Worm (Caenorhabditis elegans) whole organism, L4 larva: ENCODE measurements around the gene srh-209.

Source experiments
- F26F4.8 ChIP-seq: fragments of 200-800 bp; sonication (Bioruptor generic); conservative IDR thresholded peaks from 2 replicates; pipeline ENCODE4 v1.3.6; 2022; ENCODE audit warnings: missing genetic modification characterization, missing compliant biosample characterization
- F44E2.7 ChIP-seq: fragments of 200-800 bp; sonication (Bioruptor generic); IDR thresholded peaks from 2 replicates; pipeline ENCODE4 v2.1.2; 2022; ENCODE audit warnings: missing genetic modification characterization, missing compliant biosample characterization
- F49E8.2 ChIP-seq: sonication (generic microtip); optimal IDR thresholded peaks from 2 replicates; lab custom pipeline; 2016; ENCODE audit warnings: missing compliant biosample characterization, mild to moderate bottlenecking, missing genetic modification characterization, borderline replicate concordance
- T20F7.1 ChIP-seq: fragments of 200-800 bp; sonication (Bioruptor generic); optimal IDR thresholded peaks from 2 replicates; lab custom pipeline; 2018; ENCODE audit warnings: mild to moderate bottlenecking, missing genetic modification characterization, missing compliant biosample characterization
- Y5F2A.4 ChIP-seq: fragments of 200-800 bp; sonication (Bioruptor generic); optimal IDR thresholded peaks from 2 replicates; lab custom pipeline; 2018; ENCODE audit warnings: mild to moderate bottlenecking, missing genetic modification characterization, missing compliant biosample characterization
- Y75B8A.6 ChIP-seq: fragments of 200-800 bp; sonication (Bioruptor generic); IDR thresholded peaks from 2 replicates; pipeline ENCODE4 v1.3.6; 2022; ENCODE audit warnings: missing genetic modification reagents, missing genetic modification characterization, missing compliant biosample characterization
- ZK337.2 ChIP-seq: fragments of 200-800 bp; sonication (Bioruptor generic); IDR thresholded peaks from 2 replicates; pipeline ENCODE4 v1.3.6; 2022; ENCODE audit warnings: missing genetic modification reagents, missing genetic modification characterization, missing compliant biosample characterization
- arid-1 ChIP-seq: fragments of 200-800 bp; sonication (Bioruptor generic); conservative IDR thresholded peaks from 2 replicates; pipeline ENCODE4 v1.3.6; 2022; ENCODE audit warnings: missing genetic modification reagents, missing genetic modification characterization, missing compliant biosample characterization
- ceh-28 ChIP-seq: fragments of 150-350 bp; optimal IDR thresholded peaks from 2 replicates; lab custom pipeline; 2014; ENCODE audit warnings: missing biosample characterization, missing genetic modification reagents, missing genetic modification characterization
- cey-2 ChIP-seq: sonication (generic microtip); optimal IDR thresholded peaks from 3 replicates; lab custom pipeline; 2017; ENCODE audit warnings: missing genetic modification characterization, mild to moderate bottlenecking, missing compliant biosample characterization, antibody characterized with exemption, borderline replicate concordance; ENCODE audit not compliant: insufficient read depth
- egl-43 ChIP-seq: fragments of 200-800 bp; sonication (Bioruptor generic); IDR thresholded peaks from 2 replicates; pipeline ENCODE4 v1.3.6; 2022; ENCODE audit warnings: missing genetic modification reagents, missing genetic modification characterization, missing compliant biosample characterization
- fkh-10 ChIP-seq: fragments of 150-350 bp; optimal IDR thresholded peaks from 2 replicates; lab custom pipeline; 2014; ENCODE audit warnings: missing biosample characterization, missing genetic modification reagents, missing genetic modification characterization
- fos-1 ChIP-seq: fragments of 150-350 bp; optimal IDR thresholded peaks from 2 replicates; lab custom pipeline; 2014; ENCODE audit warnings: missing biosample characterization, missing genetic modification characterization
- hlh-30 ChIP-seq: sonication (generic microtip); optimal IDR thresholded peaks from 2 replicates; lab custom pipeline; 2017; ENCODE audit warnings: antibody characterized with exemption, mild to moderate bottlenecking, missing genetic modification characterization, missing compliant biosample characterization; ENCODE audit not compliant: insufficient read depth
- hmg-1.1 ChIP-seq: fragments of 200-800 bp; sonication (Bioruptor generic); IDR thresholded peaks from 2 replicates; pipeline ENCODE4 v1.3.6; 2022; ENCODE audit warnings: missing genetic modification reagents, missing genetic modification characterization, missing compliant biosample characterization
- jun-1 ChIP-seq: fragments of 150-350 bp; optimal IDR thresholded peaks from 2 replicates; lab custom pipeline; 2014; ENCODE audit warnings: missing biosample characterization, missing genetic modification reagents, missing genetic modification characterization
- lin-39 ChIP-seq: fragments of 150-350 bp; optimal IDR thresholded peaks from 2 replicates; lab custom pipeline; 2014; ENCODE audit warnings: missing biosample characterization, missing genetic modification reagents, missing genetic modification characterization
- lir-3 ChIP-seq: sonication (generic microtip); optimal IDR thresholded peaks from 2 replicates; lab custom pipeline; 2016; ENCODE audit warnings: mild to moderate bottlenecking, missing genetic modification characterization, missing compliant biosample characterization
- lsy-2 ChIP-seq, 2 experiments: fragments of 150-350 bp in 1 of 2; sonication (generic microtip) in 1 of 2; optimal IDR thresholded peaks; 2 replicates each; lab custom pipeline; 2014 to 2017; ENCODE audit warnings: missing biosample characterization in 2 of 2, missing genetic modification characterization in 2 of 2
- madf-9 ChIP-seq: fragments of 200-800 bp; sonication (Bioruptor generic); conservative IDR thresholded peaks from 2 replicates; pipeline ENCODE4 v1.3.6; 2022; ENCODE audit warnings: missing genetic modification reagents, missing genetic modification characterization, missing compliant biosample characterization
- mxl-2 ChIP-seq: fragments of 200-800 bp; sonication (Bioruptor generic); conservative IDR thresholded peaks from 2 replicates; pipeline ENCODE4 v1.3.6; 2022; ENCODE audit warnings: missing genetic modification reagents, missing genetic modification characterization, missing compliant biosample characterization
- mxl-3 ChIP-seq: fragments of 200-800 bp; sonication (Bioruptor generic); optimal IDR thresholded peaks from 2 replicates; lab custom pipeline; 2018; ENCODE audit warnings: mild to moderate bottlenecking, missing genetic modification characterization, missing compliant biosample characterization
- nhr-10 ChIP-seq: fragments of 150-350 bp; optimal IDR thresholded peaks from 2 replicates; lab custom pipeline; 2014; ENCODE audit warnings: missing biosample characterization, missing genetic modification characterization
- nhr-28 ChIP-seq: fragments of 150-350 bp; optimal IDR thresholded peaks from 2 replicates; lab custom pipeline; 2014; ENCODE audit warnings: missing biosample characterization, missing genetic modification characterization
- nhr-42 ChIP-seq: fragments of 200-800 bp; sonication (Bioruptor generic); IDR thresholded peaks from 2 replicates; pipeline ENCODE4 v1.3.6; 2022; ENCODE audit warnings: missing genetic modification characterization, missing compliant biosample characterization
- pqm-1 ChIP-seq: sonication (generic microtip); optimal IDR thresholded peaks from 2 replicates; lab custom pipeline; 2017; ENCODE audit warnings: missing biosample characterization, missing genetic modification characterization
- rbr-2 ChIP-seq: sonication (generic microtip); optimal IDR thresholded peaks from 2 replicates; lab custom pipeline; 2016; ENCODE audit warnings: missing genotype, missing genetic modification characterization, missing compliant biosample characterization
- set-16 ChIP-seq: fragments of 200-800 bp; sonication (Bioruptor generic); IDR thresholded peaks from 2 replicates; pipeline ENCODE4 v1.3.6; 2022; ENCODE audit warnings: missing genetic modification reagents, missing genetic modification characterization, missing compliant biosample characterization
- spr-1 ChIP-seq: sonication (generic microtip); optimal IDR thresholded peaks from 2 replicates; lab custom pipeline; 2016; ENCODE audit warnings: mild to moderate bottlenecking, missing genetic modification characterization, missing compliant biosample characterization
- spr-3 ChIP-seq: fragments of 200-800 bp; sonication (Bioruptor generic); optimal IDR thresholded peaks from 2 replicates; lab custom pipeline; 2018; ENCODE audit warnings: mild to moderate bottlenecking, missing genetic modification characterization, missing compliant biosample characterization
- unc-39 ChIP-seq: sonication (generic microtip); optimal IDR thresholded peaks from 2 replicates; lab custom pipeline; 2017; ENCODE audit warnings: missing biosample characterization, missing genetic modification characterization
- zag-1 ChIP-seq: fragments of 150-350 bp; optimal IDR thresholded peaks from 2 replicates; lab custom pipeline; 2014; ENCODE audit warnings: missing biosample characterization, missing genetic modification characterization
- zfp-2 ChIP-seq: sonication (generic microtip); optimal IDR thresholded peaks from 2 replicates; lab custom pipeline; 2016; ENCODE audit warnings: mild to moderate bottlenecking, missing genetic modification characterization, missing compliant biosample characterization
- zip-2 ChIP-seq: fragments of 150-350 bp; optimal IDR thresholded peaks from 2 replicates; lab custom pipeline; 2014; ENCODE audit warnings: missing biosample characterization, missing genetic modification characterization

Gene srh-209

DNA sequence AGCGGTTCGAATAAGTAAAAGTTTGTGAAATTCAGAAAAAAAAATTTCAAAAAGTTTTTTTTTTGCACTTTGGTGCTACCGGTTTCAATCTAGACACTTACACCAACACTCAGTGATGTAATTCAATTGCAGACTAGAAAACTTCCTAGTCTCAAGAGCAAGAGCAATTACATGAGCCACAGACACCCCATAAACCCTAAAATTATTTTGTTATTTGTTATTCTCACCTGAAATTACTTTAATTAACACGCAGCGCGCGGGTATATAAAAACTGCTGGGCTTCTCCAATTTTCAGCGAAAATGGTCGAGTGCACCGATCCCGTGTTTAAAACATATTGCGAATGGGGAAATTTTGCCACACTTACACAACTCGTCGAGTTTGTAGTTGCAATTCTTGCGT is 21.6 kb upstream of the srh-209 start, which contains the start of gene srw-83:
Gene srw-83 (plus strand): TSS at position 301 of the 400 bp plus-strand sequence.
- TF ChIP-seq zfp-2 (tag; lab: Kevin White, UChicago) (no peak), nhr-28 (tag; lab: Kevin White, UChicago) (no peak), fkh-10 (no peak), F44E2.7 (no peak), set-16 (no peak), zip-2 (tag; lab: Kevin White, UChicago) (no peak)

ce11 chrV:18425544-18425943 is 20.9 kb upstream of the srh-209 start, which contains the start of gene ZK262.19:
Gene ZK262.19, minus strand, starts transcription at chrV:18425644.
- TF ChIP-seq Y5F2A.4 (no peak), rbr-2 (tag; lab: Kevin White, UChicago) (no peak), mxl-3 (no peak), madf-9 (GFP tag; lab: Robert Waterston, UW) (no peak), lir-3 (tag; lab: Kevin White, UChicago) (no peak), ceh-28 (tag; lab: Kevin White, UChicago) (peak; percentile 10), spr-1 (tag; lab: Kevin White, UChicago) (no peak), F26F4.8 (GFP tag; lab: Robert Waterston, UW) (no peak)

- no peak for TF ChIP-seq pqm-1 (tag; lab: Kevin White, UChicago)
- TF ChIP-seq unc-39 (tag; lab: Kevin White, UChicago), result no peak
- no peak for TF ChIP-seq lin-39
- TF ChIP-seq, all 104 proteins: peak for 0
Observed at ce11 chrV:18424471-18424870, 19.8 kb upstream of the srh-209 start, which contains the start of gene ZK262.4. Gene ZK262.4, minus strand, starts transcription at chrV:18424571.

DNA sequence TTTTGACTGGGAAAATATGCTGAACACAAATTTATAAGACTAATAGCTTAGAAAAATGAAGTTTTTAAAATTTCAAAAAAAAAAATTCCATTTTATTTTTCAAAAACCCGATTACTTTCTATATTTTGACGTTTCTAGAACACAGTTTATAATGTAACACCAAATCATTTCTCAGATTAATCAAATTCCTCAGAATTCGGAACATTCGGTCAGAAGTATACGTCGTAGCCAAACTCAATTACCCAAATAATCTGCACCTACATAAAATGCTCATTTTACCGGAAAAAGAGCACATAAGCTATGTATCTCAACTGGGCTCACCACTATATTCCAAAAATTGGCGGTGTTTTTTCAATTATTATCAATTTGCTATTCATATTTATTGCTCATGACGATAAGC is 16.1 kb upstream of the srh-209 start, which contains the start of gene srj-26:
Gene srj-26 (plus strand): TSS at position 301 of the 400 bp plus-strand sequence.
- TF ChIP-seq nhr-42 (no peak), fos-1 (tag; lab: Kevin White, UChicago) (no peak), T20F7.1 (GFP tag; lab: Kevin White, UChicago) (no peak), Y75B8A.6 (GFP tag; lab: Robert Waterston, UW) (no peak), ZK337.2 (GFP tag; lab: Robert Waterston, UW) (no peak), nhr-10 (tag; lab: Kevin White, UChicago) (no peak), madf-9 (GFP tag; lab: Robert Waterston, UW) (no peak), egl-43 (no peak), zag-1 (tag; lab: Kevin White, UChicago) (no peak), jun-1 (tag; lab: Kevin White, UChicago) (no peak), mxl-2 (GFP tag; lab: Robert Waterston, UW) (no peak), hmg-1.1 (GFP tag; lab: Robert Waterston, UW) (no peak), unc-39 (tag; lab: Kevin White, UChicago) (no peak)

ce11 chrV:18415878-18416277 is 11.2 kb upstream of the srh-209 start:
- peak; percentile 93 for TF ChIP-seq set-16

- no peak for TF ChIP-seq arid-1 (GFP tag; lab: Robert Waterston, UW)
- TF ChIP-seq zag-1 (tag; lab: Kevin White, UChicago), result no peak
- TF ChIP-seq hlh-30 (tag; lab: Kevin White, UChicago), result no peak
- TF ChIP-seq zfp-2 (tag; lab: Kevin White, UChicago), result no peak
- no peak for TF ChIP-seq Y75B8A.6 (GFP tag; lab: Robert Waterston, UW)
- TF ChIP-seq F49E8.2, result no peak
- TF ChIP-seq mxl-3, result no peak
- TF ChIP-seq spr-3, result no peak
- TF ChIP-seq cey-2 (tag; lab: Kevin White, UChicago), result no peak
- TF ChIP-seq lsy-2 (tag; optimal IDR thresholded peaks at IDR 0.05; lab: Kevin White, UChicago), result no peak
Observed at ce11 chrV:18414051-18414450, 9.4 kb upstream of the srh-209 start, which contains the start of gene txt-8. Gene txt-8, plus strand, starts transcription at chrV:18414351.
